Worm (Caenorhabditis elegans) whole organism, mixed stage, embryonic: ENCODE data around the gene Y48A5A.1.

ENCODE experiments used
- M03D4.4 ChIP-seq: sonication (generic microtip); optimal IDR thresholded peaks from 2 replicates; lab custom pipeline; 2017; ENCODE audit warnings: mild to moderate bottlenecking, missing genetic modification characterization, missing compliant biosample characterization
- bed-3 ChIP-seq: fragments of 200-800 bp; sonication (Bioruptor generic); optimal IDR thresholded peaks from 3 replicates; lab custom pipeline; 2018; ENCODE audit warnings: mild to moderate bottlenecking, missing genetic modification characterization, moderate library complexity, missing compliant biosample characterization
- blmp-1 ChIP-seq: fragments of 150-350 bp; optimal IDR thresholded peaks from 2 replicates; lab custom pipeline; 2014; ENCODE audit warnings: missing biosample characterization, missing genetic modification characterization
- ceh-39 ChIP-seq: fragments of 150-350 bp; optimal IDR thresholded peaks from 2 replicates; lab custom pipeline; 2014; ENCODE audit warnings: missing biosample characterization, missing genetic modification characterization
- ceh-43 ChIP-seq: fragments of 200-800 bp; sonication (Bioruptor generic); optimal IDR thresholded peaks from 2 replicates; lab custom pipeline; 2018; ENCODE audit warnings: mild to moderate bottlenecking, missing genetic modification characterization, moderate library complexity, missing compliant biosample characterization
- ces-1 ChIP-seq: fragments of 150-350 bp; optimal IDR thresholded peaks from 2 replicates; lab custom pipeline; 2014; ENCODE audit warnings: missing biosample characterization, missing genetic modification reagents, missing genetic modification characterization
- drap-1 ChIP-seq: fragments of 200-800 bp; sonication (Bioruptor generic); optimal IDR thresholded peaks from 3 replicates; lab custom pipeline; 2018; ENCODE audit warnings: mild to moderate bottlenecking, missing genetic modification characterization, missing compliant biosample characterization
- elt-1 ChIP-seq: sonication (generic microtip); optimal IDR thresholded peaks from 2 replicates; lab custom pipeline; 2017; ENCODE audit warnings: missing genetic modification characterization, mild to moderate bottlenecking, missing compliant biosample characterization, antibody characterized with exemption, moderate library complexity, borderline replicate concordance; ENCODE audit not compliant: insufficient read depth
- elt-3 ChIP-seq: fragments of 150-350 bp; optimal IDR thresholded peaks from 2 replicates; lab custom pipeline; 2014; ENCODE audit warnings: missing biosample characterization, missing genetic modification characterization
- flh-1 ChIP-seq: fragments of 200-800 bp; sonication (Bioruptor generic); optimal IDR thresholded peaks from 2 replicates; lab custom pipeline; 2018; ENCODE audit warnings: mild to moderate bottlenecking, missing genetic modification characterization, moderate library complexity, missing compliant biosample characterization
- ham-2 ChIP-seq: fragments of 200-800 bp; sonication (Bioruptor generic); optimal IDR thresholded peaks from 2 replicates; lab custom pipeline; 2018; ENCODE audit warnings: mild to moderate bottlenecking, missing genetic modification characterization, missing compliant biosample characterization
- hlh-1 ChIP-seq: fragments of 150-350 bp; optimal IDR thresholded peaks from 2 replicates; lab custom pipeline; 2014; ENCODE audit warnings: missing biosample characterization, missing genetic modification reagents, missing genetic modification characterization
- lin-13 ChIP-seq: fragments of 150-350 bp; optimal IDR thresholded peaks from 2 replicates; lab custom pipeline; 2014; ENCODE audit warnings: missing biosample characterization, missing genetic modification characterization
- lin-32 ChIP-seq: fragments of 200-800 bp; sonication (Bioruptor generic); optimal IDR thresholded peaks from 2 replicates; lab custom pipeline; 2018; ENCODE audit warnings: mild to moderate bottlenecking, missing genetic modification characterization, missing compliant biosample characterization
- mab-5 ChIP-seq: fragments of 150-350 bp; optimal IDR thresholded peaks from 2 replicates; lab custom pipeline; 2014; ENCODE audit warnings: missing biosample characterization, missing genetic modification characterization
- mep-1 ChIP-seq: fragments of 150-350 bp; optimal IDR thresholded peaks from 2 replicates; lab custom pipeline; 2017; ENCODE audit warnings: missing biosample characterization, missing genetic modification reagents, missing genetic modification characterization, inconsistent platforms
- mls-2 ChIP-seq: sonication (generic microtip); optimal IDR thresholded peaks from 2 replicates; lab custom pipeline; 2016; ENCODE audit warnings: mild to moderate bottlenecking, missing genetic modification characterization, moderate library complexity, missing compliant biosample characterization
- nhr-12 ChIP-seq: fragments of 150-350 bp; optimal IDR thresholded peaks from 2 replicates; lab custom pipeline; 2014; ENCODE audit warnings: missing biosample characterization, missing genetic modification characterization
- nhr-2 ChIP-seq: fragments of 150-350 bp; optimal IDR thresholded peaks from 2 replicates; lab custom pipeline; 2014; ENCODE audit warnings: missing biosample characterization, missing genetic modification characterization
- nhr-28 ChIP-seq: fragments of 150-350 bp; optimal IDR thresholded peaks from 2 replicates; lab custom pipeline; 2014; ENCODE audit warnings: missing biosample characterization, missing genetic modification characterization
- nhr-76 ChIP-seq: sonication (generic microtip); optimal IDR thresholded peaks from 2 replicates; lab custom pipeline; 2017; ENCODE audit warnings: missing biosample characterization, missing genetic modification characterization
- pha-4 ChIP-seq: fragments of 150-350 bp; optimal IDR thresholded peaks from 2 replicates; lab custom pipeline; 2018; ENCODE audit warnings: missing biosample characterization, missing genetic modification reagents, missing genetic modification characterization
- sem-2 ChIP-seq: fragments of 200-800 bp; sonication (Bioruptor generic); optimal IDR thresholded peaks from 2 replicates; lab custom pipeline; 2018; ENCODE audit warnings: mild to moderate bottlenecking, missing genetic modification characterization, missing compliant biosample characterization
- snpc-4 ChIP-seq: fragments of 150-350 bp; optimal IDR thresholded peaks from 2 replicates; lab custom pipeline; 2014; ENCODE audit warnings: missing biosample characterization, missing genetic modification characterization
- tbx-8 ChIP-seq: fragments of 200-800 bp; sonication (Bioruptor generic); optimal IDR thresholded peaks from 2 replicates; lab custom pipeline; 2018; ENCODE audit warnings: mild to moderate bottlenecking, missing genetic modification characterization, moderate library complexity, missing compliant biosample characterization
- unc-120 ChIP-seq: sonication (generic microtip); optimal IDR thresholded peaks from 2 replicates; lab custom pipeline; 2017; ENCODE audit warnings: missing genetic modification characterization, missing compliant biosample characterization; ENCODE audit not compliant: poor library complexity, severe bottlenecking
- unc-39 ChIP-seq: fragments of 150-350 bp; optimal IDR thresholded peaks from 2 replicates; lab custom pipeline; 2014; ENCODE audit warnings: missing biosample characterization, missing genetic modification characterization
- unc-62 ChIP-seq: fragments of 150-350 bp; optimal IDR thresholded peaks from 2 replicates; lab custom pipeline; 2014; ENCODE audit warnings: missing biosample characterization, missing genetic modification reagents, missing genetic modification characterization
- zip-8 ChIP-seq: fragments of 150-350 bp; optimal IDR thresholded peaks from 2 replicates; lab custom pipeline; 2014; ENCODE audit warnings: missing biosample characterization, missing genetic modification characterization
- ztf-11 ChIP-seq: fragments of 150-350 bp; optimal IDR thresholded peaks from 2 replicates; lab custom pipeline; 2014; ENCODE audit warnings: missing biosample characterization, missing genetic modification characterization

The Y48A5A.1 gene

ce11 chrIV:1963247-1963646 lies 2.0 kb upstream of the Y48A5A.1 start, which contains the start of gene ulp-3:
Gene ulp-3 (plus strand): TSS chrIV:1963634.
- TF ChIP-seq elt-1 (tag; lab: Kevin White, UChicago) (no peak), hlh-1 (no peak), mep-1 (tag; lab: Kevin White, UChicago) (no peak), unc-62 (GFP tag; lab: Kevin White, UChicago) (no peak), tbx-8 (no peak), nhr-2 (tag; lab: Kevin White, UChicago) (no peak)

- no peak for TF ChIP-seq drap-1
- no peak for TF ChIP-seq elt-1 (tag; lab: Kevin White, UChicago)
- no peak for TF ChIP-seq zip-8 (tag; lab: Kevin White, UChicago)
- TF ChIP-seq bed-3 (GFP tag; lab: Kevin White, UChicago), result no peak
Measured at ce11 chrIV:1964057-1964456, 1.2 kb upstream of the Y48A5A.1 start.

- TF ChIP-seq nhr-12 (tag; lab: Kevin White, UChicago) (no peak), unc-120 (no peak), lin-13 (no peak), zip-8 (tag; lab: Kevin White, UChicago) (no peak), lin-32 (no peak), snpc-4 (tag; lab: Kevin White, UChicago) (no peak), mep-1 (tag; lab: Kevin White, UChicago) (no peak), ces-1 (GFP tag; lab: Kevin White, UChicago) (no peak), flh-1 (GFP tag; lab: Kevin White, UChicago) (no peak), nhr-28 (no peak), ztf-11 (tag; lab: Kevin White, UChicago) (no peak), nhr-2 (tag; lab: Kevin White, UChicago) (no peak), blmp-1 (tag; lab: Kevin White, UChicago) (no peak), ham-2 (GFP tag; lab: Kevin White, UChicago) (no peak), mab-5 (no peak), elt-3 (no peak), unc-62 (GFP tag; lab: Kevin White, UChicago) (no peak)
Measured at ce11 chrIV:1969353-1969752, 4.1 kb downstream of the Y48A5A.1 start, which contains the start of gene Y48A5A.3. Gene Y48A5A.3 (plus strand): TSS chrIV:1969737.

ce11 chrIV:1970158-1970557 lies 4.9 kb downstream of the Y48A5A.1 start:
- TF ChIP-seq ces-1 (GFP tag; lab: Kevin White, UChicago) (no peak), nhr-2 (tag; lab: Kevin White, UChicago) (no peak), mab-5 (no peak), mls-2 (tag; lab: Kevin White, UChicago) (no peak), nhr-28 (no peak), ceh-43 (GFP tag; lab: Kevin White, UChicago) (no peak), ztf-11 (tag; lab: Kevin White, UChicago) (no peak), drap-1 (no peak), elt-3 (no peak), unc-62 (GFP tag; lab: Kevin White, UChicago) (no peak), pha-4 (no peak), sem-2 (GFP tag; lab: Kevin White, UChicago) (no peak), M03D4.4 (tag; lab: Kevin White, UChicago) (no peak), hlh-1 (no peak)

- no peak for TF ChIP-seq unc-39 (tag; lab: Kevin White, UChicago)
- no peak for TF ChIP-seq nhr-2 (tag; lab: Kevin White, UChicago)
- TF ChIP-seq ceh-43 (GFP tag; lab: Kevin White, UChicago), result no peak
- no peak for TF ChIP-seq ces-1 (GFP tag; lab: Kevin White, UChicago)
- TF ChIP-seq tbx-8, result no peak
- no peak for TF ChIP-seq drap-1
- no peak for TF ChIP-seq pha-4
- no peak for TF ChIP-seq mep-1 (tag; lab: Kevin White, UChicago)
- TF ChIP-seq nhr-76 (tag; lab: Kevin White, UChicago), result no peak
- TF ChIP-seq snpc-4 (tag; lab: Kevin White, UChicago), result no peak
- TF ChIP-seq, all 35 proteins: peak for 0
Measured at ce11 chrIV:1971078-1971477, 5.8 kb downstream of the Y48A5A.1 start.

- TF ChIP-seq elt-1 (tag; lab: Kevin White, UChicago) (no peak), ces-1 (GFP tag; lab: Kevin White, UChicago) (no peak), nhr-12 (tag; lab: Kevin White, UChicago) (no peak), mab-5 (no peak), mls-2 (tag; lab: Kevin White, UChicago) (no peak), snpc-4 (tag; lab: Kevin White, UChicago) (no peak), lin-13 (no peak), ham-2 (GFP tag; lab: Kevin White, UChicago) (no peak), zip-8 (tag; lab: Kevin White, UChicago) (no peak), ceh-39 (no peak), flh-1 (GFP tag; lab: Kevin White, UChicago) (no peak), nhr-76 (tag; lab: Kevin White, UChicago) (no peak), nhr-2 (tag; lab: Kevin White, UChicago) (no peak), mep-1 (tag; lab: Kevin White, UChicago) (no peak)
Measured at ce11 chrIV:1972271-1972670, 7.0 kb downstream of the Y48A5A.1 start, which contains the start of gene Y76B12C.4. Gene Y76B12C.4 (minus strand): TSS chrIV:1972371.
